In genomic region chr3L:299952-300605, dm6 we compare ENCODE assay signal across 3 fruit fly cellular contexts.
A peak's percentile ranks its signal among the peaks of the same experiment; 100 is the strongest.
TF ChIP-seq lines count a peak whose summit lies in the region.

No protein-coding gene starts in this region.

- TF ChIP-seq CTCF in whole organism, embryonic (GFP tag; optimal IDR thresholded peaks at IDR 0.05; lab: Kevin White, UChicago) = no peak

TF ChIP-seq in whole organism, adult, 20 proteins besides CTCF, POLR2A, EP300 and RAD21:
- TF ChIP-seq Mnt (GFP tag; optimal IDR thresholded peaks at IDR 0.05; lab: Kevin White, UChicago) (no peak), cic (GFP tag; optimal IDR thresholded peaks at IDR 0.05; lab: Kevin White, UChicago) (peak; percentile 38)

TF ChIP-seq in whole organism, embryonic, 481 proteins besides CTCF, POLR2A, EP300 and RAD21 (continues in another document):
- TF ChIP-seq CG9797 (GFP tag; optimal IDR thresholded peaks at IDR 0.05; lab: Kevin White, UChicago) = no peak
- TF ChIP-seq ci (GFP tag; IDR thresholded peaks at IDR 0.05; lab: Robert Waterston, UW) = 0 out of 3 replicates have a peak, but pooled peaks have one; percentile 8
- TF ChIP-seq crol (GFP tag; IDR thresholded peaks at IDR 0.05; lab: Robert Waterston, UW) = peak; percentile 60
- TF ChIP-seq CG17829 (tag; optimal IDR thresholded peaks at IDR 0.05; lab: Kevin White, UChicago) = no peak
- no peak for TF ChIP-seq CG10267 (tag; optimal IDR thresholded peaks at IDR 0.05; lab: Kevin White, UChicago)
- no peak for TF ChIP-seq Chrac-16 (GFP tag; optimal IDR thresholded peaks at IDR 0.05; lab: Kevin White, UChicago)
- TF ChIP-seq Hmx (GFP tag; optimal IDR thresholded peaks at IDR 0.05; lab: Kevin White, UChicago) = no peak
- no peak for TF ChIP-seq Rx (GFP tag; IDR thresholded peaks at IDR 0.05; lab: Robert Waterston, UW)
- TF ChIP-seq CG7372 (GFP tag; IDR thresholded peaks at IDR 0.05; lab: Robert Waterston, UW) = no peak
- TF ChIP-seq tll (GFP tag; optimal IDR thresholded peaks at IDR 0.05; lab: Kevin White, UChicago) = no peak
- TF ChIP-seq CG12659 (GFP tag; optimal IDR thresholded peaks at IDR 0.05; lab: Kevin White, UChicago) = no peak
- no peak for TF ChIP-seq sc (optimal IDR thresholded peaks at IDR 0.05; lab: Kevin White, UChicago)
- no peak for TF ChIP-seq sc (GFP tag; optimal IDR thresholded peaks at IDR 0.05; lab: Kevin White, UChicago)
- no peak for TF ChIP-seq bab2 (GFP tag; optimal IDR thresholded peaks at IDR 0.05; lab: Kevin White, UChicago)
- TF ChIP-seq vnd (GFP tag; IDR thresholded peaks at IDR 0.05; lab: Robert Waterston, UW; ENCODE audit: partially characterized antibody) = 0 out of 3 replicates have a peak, but pooled peaks have one; percentile 36
- no peak for TF ChIP-seq CG6689 (GFP tag; IDR thresholded peaks at IDR 0.05; lab: Robert Waterston, UW)
- no peak for TF ChIP-seq Dip2 (GFP tag; IDR thresholded peaks at IDR 0.05; lab: Robert Waterston, UW)
- TF ChIP-seq CG31388 (GFP tag; optimal IDR thresholded peaks at IDR 0.05; lab: Kevin White, UChicago) = no peak
- no peak for TF ChIP-seq CG13287 (GFP tag; IDR thresholded peaks at IDR 0.05; lab: Robert Waterston, UW; ENCODE audit: partially characterized antibody)
- peak; percentile 28; the same call in 1 of the 3 replicates for TF ChIP-seq Dbx (GFP tag; IDR thresholded peaks at IDR 0.05; lab: Robert Waterston, UW)
- TF ChIP-seq nom (GFP tag; optimal IDR thresholded peaks at IDR 0.05; lab: Kevin White, UChicago) = no peak
- peak; percentile 53 for TF ChIP-seq HmgZ (tag; optimal IDR thresholded peaks at IDR 0.05; lab: Kevin White, UChicago)
- TF ChIP-seq CG18619 (GFP tag; optimal IDR thresholded peaks at IDR 0.05; lab: Kevin White, UChicago) = no peak
- TF ChIP-seq Dp (GFP tag; optimal IDR thresholded peaks at IDR 0.05; lab: Kevin White, UChicago) = no peak
- no peak for TF ChIP-seq hkb (optimal IDR thresholded peaks at IDR 0.05; lab: Kevin White, UChicago)
- no peak for TF ChIP-seq hkb (GFP tag; IDR thresholded peaks at IDR 0.05; lab: Robert Waterston, UW)
- TF ChIP-seq CG17802 (tag; optimal IDR thresholded peaks at IDR 0.05; lab: Kevin White, UChicago) = no peak
- TF ChIP-seq Nf-YC (tag; optimal IDR thresholded peaks at IDR 0.05; lab: Kevin White, UChicago) = no peak
- TF ChIP-seq slbo (GFP tag; IDR thresholded peaks at IDR 0.05; lab: Robert Waterston, UW) = no peak
- TF ChIP-seq Poxn (GFP tag; IDR thresholded peaks at IDR 0.05; lab: Robert Waterston, UW) = no peak
- no peak for TF ChIP-seq CG7556 (GFP tag; optimal IDR thresholded peaks at IDR 0.05; lab: Kevin White, UChicago)
- no peak for TF ChIP-seq pan (optimal IDR thresholded peaks at IDR 0.05; lab: Kevin White, UChicago)
- TF ChIP-seq pan (GFP tag; optimal IDR thresholded peaks at IDR 0.05 in 1 of 2, IDR thresholded peaks at IDR 0.05 in 1 of 2) = no peak
- no peak for TF ChIP-seq Bgb (GFP tag; IDR thresholded peaks at IDR 0.05; lab: Robert Waterston, UW; ENCODE audit: partially characterized antibody)
- TF ChIP-seq Trl (optimal IDR thresholded peaks at IDR 0.05; lab: Kevin White, UChicago) = no peak
- TF ChIP-seq Trl (GFP tag; optimal IDR thresholded peaks at IDR 0.05; lab: Kevin White, UChicago) = no peak
- TF ChIP-seq CG17328 (GFP tag; IDR thresholded peaks at IDR 0.05; lab: Robert Waterston, UW) = no peak
- TF ChIP-seq p53 (GFP tag; optimal IDR thresholded peaks at IDR 0.05; lab: Kevin White, UChicago) = no peak
- TF ChIP-seq Fer2 (tag; optimal IDR thresholded peaks at IDR 0.05; lab: Kevin White, UChicago) = no peak
- no peak for TF ChIP-seq usp (GFP tag; optimal IDR thresholded peaks at IDR 0.05; lab: Kevin White, UChicago)
- TF ChIP-seq CG1024 (GFP tag; IDR thresholded peaks at IDR 0.05; lab: Robert Waterston, UW) = no peak
- no peak for TF ChIP-seq Spps (tag; optimal IDR thresholded peaks at IDR 0.05; lab: Kevin White, UChicago)
- TF ChIP-seq hth (optimal IDR thresholded peaks at IDR 0.05; lab: Kevin White, UChicago) = no peak
- no peak for TF ChIP-seq bigmax (GFP tag; optimal IDR thresholded peaks at IDR 0.05; lab: Kevin White, UChicago)
- no peak for TF ChIP-seq pzg (GFP tag; optimal IDR thresholded peaks at IDR 0.05; lab: Kevin White, UChicago)
- TF ChIP-seq Six4 (GFP tag; optimal IDR thresholded peaks at IDR 0.05; lab: Kevin White, UChicago) = no peak

TF ChIP-seq in whole organism, prepupa, 60 proteins besides CTCF, POLR2A, EP300 and RAD21:
- no peak for TF ChIP-seq CG11762 (GFP tag; optimal IDR thresholded peaks at IDR 0.05; lab: Kevin White, UChicago; ENCODE audit: insufficient read depth)
- no peak for TF ChIP-seq CG3919 (GFP tag; optimal IDR thresholded peaks at IDR 0.05; lab: Kevin White, UChicago)
- TF ChIP-seq svp (GFP tag; lab: Kevin White, UChicago) = peak; percentile 71
- TF ChIP-seq CG32006 (GFP tag; optimal IDR thresholded peaks at IDR 0.05; lab: Kevin White, UChicago) = no peak
- no peak for TF ChIP-seq eg (GFP tag; IDR thresholded peaks at IDR 0.05; lab: Robert Waterston, UW)
